Worm (Caenorhabditis elegans) whole organism, late embryonic: Measurements from ENCODE around the gene T27A10.6.

ENCODE experiments used
- K02D7.2 ChIP-seq: sonication (generic microtip); optimal IDR thresholded peaks from 2 replicates; lab custom pipeline; 2017; ENCODE audit warnings: mild to moderate bottlenecking, missing genetic modification characterization, missing compliant biosample characterization
- ceh-45 ChIP-seq: fragments of 200-800 bp; sonication (Bioruptor generic); IDR thresholded peaks from 2 replicates; pipeline ENCODE4 v1.3.6; 2022; ENCODE audit warnings: missing genetic modification reagents, missing genetic modification characterization, missing compliant biosample characterization
- ets-4 ChIP-seq: sonication (generic microtip); optimal IDR thresholded peaks from 2 replicates; lab custom pipeline; 2016; ENCODE audit warnings: missing genetic modification characterization, missing compliant biosample characterization
- hlh-15 ChIP-seq: sonication (generic microtip); optimal IDR thresholded peaks from 2 replicates; lab custom pipeline; 2016; ENCODE audit warnings: missing genetic modification characterization, missing compliant biosample characterization
- tbx-2 ChIP-seq: sonication (generic microtip); optimal IDR thresholded peaks from 2 replicates; lab custom pipeline; 2016; ENCODE audit warnings: missing genetic modification characterization, missing compliant biosample characterization

DNA sequence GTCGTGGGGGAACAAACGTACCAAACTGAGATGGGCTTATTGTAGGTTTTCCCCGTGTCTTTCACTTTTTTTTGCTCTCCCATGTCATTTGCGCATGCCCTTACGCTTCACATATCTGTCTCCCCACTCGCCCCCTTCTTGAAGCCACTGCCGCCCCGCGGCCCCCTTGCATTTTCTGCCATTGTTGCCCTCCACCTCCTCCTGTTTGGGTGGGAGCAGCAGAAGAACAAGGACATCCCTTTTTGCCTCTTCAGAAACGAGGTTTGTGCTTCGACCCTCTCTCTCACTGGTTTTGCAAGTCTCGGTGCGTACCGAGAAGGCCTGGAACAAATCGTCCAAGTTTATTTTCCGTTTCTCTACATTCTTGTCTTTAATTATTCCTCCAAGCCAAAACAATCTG is 42.0 kb downstream of the T27A10.6 start:
- TF ChIP-seq ets-4 (no peak), ceh-45 (GFP tag; lab: Robert Waterston, UW) (no peak), K02D7.2 (tag; lab: Kevin White, UChicago) (no peak), hlh-15 (tag; lab: Kevin White, UChicago) (no peak), tbx-2 (tag; lab: Kevin White, UChicago) (no peak)
